Worm (Caenorhabditis elegans): ENCODE measurements around the gene srh-265.

The srh-265 gene

ce11 chrV:15444188-15444587 is 28.1 kb downstream of the srh-265 start, which contains the start of gene T26H5.11:
TSS of gene T26H5.11 (minus strand) at chrV:15444288.
- TF ChIP-seq ref-2 (tag; optimal IDR thresholded peaks at IDR 0.05) (no peak), lim-6 (tag; optimal IDR thresholded peaks at IDR 0.05) (no peak), odd-2 (tag; optimal IDR thresholded peaks at IDR 0.05) (no peak), elt-2 (tag; optimal IDR thresholded peaks at IDR 0.05) (no peak), ceh-19 (GFP tag; optimal IDR thresholded peaks at IDR 0.05) (no peak), nfya-1 (tag; optimal IDR thresholded peaks at IDR 0.05) (no peak), ceh-24 (tag; optimal IDR thresholded peaks at IDR 0.05) (no peak), mec-3 (tag; optimal IDR thresholded peaks at IDR 0.05; ENCODE audit: borderline replicate concordance) (no peak), unc-86 (tag; optimal IDR thresholded peaks at IDR 0.05) (no peak), unc-3 (GFP tag; conservative IDR thresholded peaks at IDR 0.05) (no peak), unc-3 (tag; optimal IDR thresholded peaks at IDR 0.05) (no peak), lin-11 (tag; optimal IDR thresholded peaks at IDR 0.05) (no peak), ceh-45 (GFP tag; IDR thresholded peaks at IDR 0.05) (no peak), sox-4 (tag; optimal IDR thresholded peaks at IDR 0.05) (no peak), ceh-9 (tag; optimal IDR thresholded peaks at IDR 0.05) (no peak), F13H6.1 (tag; optimal IDR thresholded peaks at IDR 0.05) (no peak), ztf-16 (tag; optimal IDR thresholded peaks at IDR 0.05) (no peak), elt-4 (tag; optimal IDR thresholded peaks at IDR 0.05) (no peak), C08G9.2 (tag; optimal IDR thresholded peaks at IDR 0.05) (no peak)

ce11 chrV:15444615-15445014 is 28.6 kb downstream of the srh-265 start, which contains the start of gene T26H5.9:
TSS of gene T26H5.9 (plus strand) at chrV:15444916.
- no peak for TF ChIP-seq K02D7.2 (tag; optimal IDR thresholded peaks at IDR 0.05)
- no peak for TF ChIP-seq ahr-1 (tag; optimal IDR thresholded peaks at IDR 0.05)
- TF ChIP-seq Y22D7AL.16 (tag; optimal IDR thresholded peaks at IDR 0.05): no peak
- no peak for TF ChIP-seq elt-4 (tag; optimal IDR thresholded peaks at IDR 0.05)

DNA sequence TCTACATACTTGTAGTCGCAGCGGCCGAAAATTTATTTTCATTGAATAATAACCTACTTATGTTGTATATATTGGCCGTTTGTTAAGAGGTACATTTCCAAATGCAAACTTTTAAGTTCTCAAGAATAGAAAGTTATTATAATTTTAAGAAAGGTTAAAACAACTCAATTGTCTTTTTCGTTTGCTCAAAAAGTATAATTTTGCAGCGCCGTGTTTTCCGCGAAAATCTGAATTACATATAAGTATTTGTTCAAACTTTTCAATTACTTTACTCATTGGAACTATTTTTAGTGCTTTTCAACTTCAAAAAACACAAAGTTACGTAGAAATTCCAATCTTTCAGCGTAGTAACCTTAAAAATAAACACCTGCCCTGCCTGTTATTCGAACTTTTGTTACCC is 29.4 kb downstream of the srh-265 start, which contains the start of gene srh-239:
Gene srh-239, plus strand, starts transcription at position 301 of the 400 bp plus-strand sequence.
- TF ChIP-seq zip-5 (tag; optimal IDR thresholded peaks at IDR 0.05) (no peak), ceh-6 (GFP tag; optimal IDR thresholded peaks at IDR 0.05) (no peak), lin-11 (tag; optimal IDR thresholded peaks at IDR 0.05) (no peak), madf-2 (tag; optimal IDR thresholded peaks at IDR 0.05) (no peak), mec-3 (tag; optimal IDR thresholded peaks at IDR 0.05; ENCODE audit: borderline replicate concordance) (no peak), hlh-30 (tag; optimal IDR thresholded peaks at IDR 0.05; ENCODE audit: insufficient read depth) (no peak), tbx-7 (tag; optimal IDR thresholded peaks at IDR 0.05) (no peak), sox-4 (tag; optimal IDR thresholded peaks at IDR 0.05) (no peak)

ce11 chrV:15448408-15448807 is 32.4 kb downstream of the srh-265 start, which contains the start of gene T26H5.4:
TSS of gene T26H5.4 (minus strand) at chrV:15448701.
- TF ChIP-seq zip-5 (tag; optimal IDR thresholded peaks at IDR 0.05) (no peak), elt-2 (tag; optimal IDR thresholded peaks at IDR 0.05) (peak; percentile 57)

ce11 chrV:15448865-15449264 is 32.8 kb downstream of the srh-265 start, which contains the start of gene T26H5.14:
TSS of gene T26H5.14 (plus strand) at chrV:15449165.
- no peak for TF ChIP-seq ahr-1 (tag; optimal IDR thresholded peaks at IDR 0.05)
- TF ChIP-seq ttx-3 (tag; optimal IDR thresholded peaks at IDR 0.05): no peak
- no peak for TF ChIP-seq nhr-11 (tag; optimal IDR thresholded peaks at IDR 0.05)
- TF ChIP-seq nfya-1 (tag; optimal IDR thresholded peaks at IDR 0.05): no peak
- no peak for TF ChIP-seq hlh-13 (GFP tag; optimal IDR thresholded peaks at IDR 0.05)
- TF ChIP-seq ceh-24 (tag; optimal IDR thresholded peaks at IDR 0.05): no peak
- no peak for TF ChIP-seq unc-42 (tag; optimal IDR thresholded peaks at IDR 0.05)
- TF ChIP-seq pros-1 (tag; optimal IDR thresholded peaks at IDR 0.05): no peak
- no peak for TF ChIP-seq T23F11.4 (GFP tag; optimal IDR thresholded peaks at IDR 0.05)
- TF ChIP-seq ztf-16 (tag; optimal IDR thresholded peaks at IDR 0.05): no peak
- no peak for TF ChIP-seq gmeb-2 (tag; optimal IDR thresholded peaks at IDR 0.05)
- no peak for TF ChIP-seq ceh-18 (tag; optimal IDR thresholded peaks at IDR 0.05)
- TF ChIP-seq zip-5 (tag; optimal IDR thresholded peaks at IDR 0.05): no peak

Measured in whole organism, late embryonic.